Fruit fly (Drosophila melanogaster) whole organism, embryonic: ENCODE results near the gene pod1.

Experiments used
- CG12236 ChIP-seq: fragments of 200-800 bp; sonication (Bioruptor generic); optimal IDR thresholded peaks from 2 replicates; lab custom pipeline; 2016; ENCODE audit warnings: missing biosample characterization, missing genetic modification characterization
- CG1233 ChIP-seq: fragments of 200-800 bp; sonication (Bioruptor generic); optimal IDR thresholded peaks from 4 replicates; lab custom pipeline; 2018; ENCODE audit warnings: missing biosample characterization, mild to moderate bottlenecking, missing genetic modification characterization
- CG14710 ChIP-seq: fragments of 200-800 bp; sonication (Bioruptor generic); optimal IDR thresholded peaks from 3 replicates; lab custom pipeline; 2019; ENCODE audit warnings: missing biosample characterization, mild to moderate bottlenecking, missing genetic modification characterization, moderate library complexity
- CG14965 ChIP-seq: fragments of 200-800 bp; sonication (Bioruptor generic); optimal IDR thresholded peaks from 2 replicates; lab custom pipeline; 2016; ENCODE audit warnings: missing biosample characterization, missing genetic modification characterization, borderline replicate concordance
- CG15601 ChIP-seq: fragments of 200-800 bp; sonication (Bioruptor generic); optimal IDR thresholded peaks from 3 replicates; lab custom pipeline; 2019; ENCODE audit warnings: missing biosample characterization, mild to moderate bottlenecking, missing genetic modification characterization, moderate library complexity
- CG16863 ChIP-seq: fragments of 200-800 bp; sonication (Bioruptor generic); optimal IDR thresholded peaks from 3 replicates; lab custom pipeline; 2016; ENCODE audit warnings: missing biosample characterization, missing genetic modification characterization
- CG18011 ChIP-seq: fragments of 200-800 bp; sonication (Bioruptor generic); optimal IDR thresholded peaks from 2 replicates; lab custom pipeline; 2017; ENCODE audit warnings: missing biosample characterization, missing genetic modification characterization, mild to moderate bottlenecking, moderate library complexity, missing genotype
- CG18262 ChIP-seq: fragments of 200-800 bp; optimal IDR thresholded peaks from 3 replicates; lab custom pipeline; 2019; ENCODE audit warnings: missing biosample characterization, mild to moderate bottlenecking, missing genetic modification characterization, moderate library complexity
- CG18599 ChIP-seq: fragments of 200-800 bp; sonication (Bioruptor generic); optimal IDR thresholded peaks from 3 replicates; lab custom pipeline; 2017; ENCODE audit warnings: missing biosample characterization, missing genetic modification characterization, mild to moderate bottlenecking, moderate library complexity, missing genetic modification reagents
- CG18764 ChIP-seq: fragments of 200-800 bp; sonication (Bioruptor generic); optimal IDR thresholded peaks from 3 replicates; lab custom pipeline; 2016; ENCODE audit warnings: missing biosample characterization, missing genetic modification characterization
- CG2199 ChIP-seq: fragments of 200-800 bp; sonication (Bioruptor generic); IDR thresholded peaks from 3 replicates; pipeline ENCODE4 v1.3.6; 2022; ENCODE audit warnings: missing biosample characterization, missing genetic modification characterization
- CG2678 ChIP-seq: fragments of 200-800 bp; sonication (Bioruptor generic); optimal IDR thresholded peaks from 3 replicates; lab custom pipeline; 2019; ENCODE audit warnings: missing biosample characterization, mild to moderate bottlenecking, missing genetic modification characterization, moderate library complexity
- CG2712 ChIP-seq: fragments of 200-800 bp; optimal IDR thresholded peaks from 3 replicates; lab custom pipeline; 2019; ENCODE audit warnings: missing biosample characterization, mild to moderate bottlenecking, missing genetic modification characterization, moderate library complexity
- CG31441 ChIP-seq: fragments of 200-800 bp; sonication (Bioruptor generic); IDR thresholded peaks from 2 replicates; pipeline ENCODE4 v1.3.6; 2022; ENCODE audit warnings: missing biosample characterization, missing genetic modification characterization
- CG32772 ChIP-seq: fragments of 200-800 bp; sonication (Bioruptor generic); IDR thresholded peaks from 2 replicates; pipeline ENCODE4 v1.3.6; 2022; ENCODE audit warnings: missing biosample characterization, missing genetic modification characterization
- CG3847 ChIP-seq: fragments of 200-800 bp; sonication (Bioruptor generic); IDR thresholded peaks from 2 replicates; pipeline ENCODE4 v1.3.6; 2022; ENCODE audit warnings: missing biosample characterization, missing genetic modification characterization
- CG6175 ChIP-seq: fragments of 200-800 bp; sonication (Bioruptor generic); IDR thresholded peaks from 3 replicates; pipeline ENCODE4 v1.3.6; 2022; ENCODE audit warnings: missing biosample characterization, missing genetic modification characterization
- CG7745 ChIP-seq: fragments of 200-800 bp; sonication (Bioruptor generic); optimal IDR thresholded peaks from 2 replicates; lab custom pipeline; 2018; ENCODE audit warnings: missing biosample characterization, mild to moderate bottlenecking, missing genetic modification characterization, moderate library complexity
- Chrac-16 ChIP-seq: fragments of 200-800 bp; sonication (Bioruptor generic); optimal IDR thresholded peaks from 3 replicates; lab custom pipeline; 2016; ENCODE audit warnings: missing biosample characterization, missing genetic modification characterization
- Dp ChIP-seq: fragments of 200-800 bp; sonication (Bioruptor generic); optimal IDR thresholded peaks from 2 replicates; lab custom pipeline; 2018; ENCODE audit warnings: missing biosample characterization, mild to moderate bottlenecking, missing genetic modification characterization, moderate library complexity
- HHEX ChIP-seq: fragments of 200-800 bp; sonication (Bioruptor generic); optimal IDR thresholded peaks from 3 replicates; lab custom pipeline; 2017; ENCODE audit warnings: missing biosample characterization, mild to moderate bottlenecking, missing genetic modification characterization, missing genetic modification reagents
- Hmr ChIP-seq: fragments of 200-800 bp; sonication (Bioruptor generic); optimal IDR thresholded peaks from 3 replicates; lab custom pipeline; 2017; ENCODE audit warnings: mild to moderate bottlenecking, missing biosample characterization, missing genetic modification reagents, missing genetic modification characterization
- Hr51 ChIP-seq, 2 experiments: fragments of 200-800 bp; sonication (Bioruptor generic); optimal IDR thresholded peaks; 2 replicates in 1 of 2; 3 replicates in 1 of 2; lab custom pipeline; 2016 to 2018; ENCODE audit warnings: missing biosample characterization in 2 of 2, missing genetic modification characterization in 2 of 2, mild to moderate bottlenecking in 1 of 2, moderate library complexity in 1 of 2
- Hr78 ChIP-seq, 2 experiments: fragments of 200-800 bp in 1 of 2; fragments of >200 bp in 1 of 2; sonication (Bioruptor generic) in 1 of 2; optimal IDR thresholded peaks; 2 replicates each; lab custom pipeline; 2017 to 2019; ENCODE audit warnings: missing biosample characterization in 2 of 2, missing genetic modification characterization in 2 of 2, mild to moderate bottlenecking in 1 of 2, moderate library complexity in 1 of 2
- Lhr ChIP-seq: fragments of 200-800 bp; sonication (Bioruptor generic); optimal IDR thresholded peaks from 3 replicates; lab custom pipeline; 2017; ENCODE audit warnings: mild to moderate bottlenecking, missing biosample characterization, missing genetic modification reagents, missing genetic modification characterization
- Lpt ChIP-seq: fragments of >200 bp; optimal IDR thresholded peaks from 2 replicates; lab custom pipeline; 2018; ENCODE audit warnings: missing biosample characterization, missing genetic modification characterization
- Neu2 ChIP-seq: fragments of 200-800 bp; sonication (Bioruptor generic); optimal IDR thresholded peaks from 3 replicates; lab custom pipeline; 2016; ENCODE audit warnings: missing biosample characterization, missing genetic modification characterization, borderline replicate concordance
- Sin3A ChIP-seq: fragments of >200 bp; optimal IDR thresholded peaks from 2 replicates; lab custom pipeline; 2018
- Sry-δ ChIP-seq: fragments of 200-800 bp; sonication (Bioruptor generic); optimal IDR thresholded peaks from 2 replicates; lab custom pipeline; 2016; ENCODE audit warnings: missing biosample characterization, missing genetic modification characterization
- Trl ChIP-seq, 3 experiments: fragments of >200 bp in 2 of 3; fragments of 200-800 bp in 1 of 3; sonication (Bioruptor generic) in 1 of 3; optimal IDR thresholded peaks; 2 replicates in 1 of 3; 3 replicates in 2 of 3; lab custom pipeline; 2016 to 2017; ENCODE audit warnings: missing biosample characterization in 1 of 3, missing genetic modification characterization in 1 of 3
- ase ChIP-seq: fragments of 200-800 bp; sonication (Bioruptor generic); IDR thresholded peaks from 3 replicates; pipeline ENCODE4 v1.3.6; 2022; ENCODE audit warnings: missing biosample characterization, missing genetic modification characterization
- chm ChIP-seq: fragments of 200-800 bp; sonication (Bioruptor generic); IDR thresholded peaks from 2 replicates; pipeline ENCODE4 v1.3.6; 2022; ENCODE audit warnings: missing biosample characterization, missing genetic modification characterization
- da ChIP-seq: fragments of 200-800 bp; sonication (Bioruptor generic); optimal IDR thresholded peaks from 2 replicates; lab custom pipeline; 2016; ENCODE audit warnings: missing biosample characterization, missing genetic modification characterization
- en ChIP-seq: fragments of 200-800 bp; sonication (Bioruptor generic); optimal IDR thresholded peaks from 2 replicates; lab custom pipeline; 2016; ENCODE audit warnings: missing biosample characterization, missing genetic modification characterization
- fru ChIP-seq: fragments of >200 bp; optimal IDR thresholded peaks from 2 replicates; lab custom pipeline; 2017
- fu2 ChIP-seq: fragments of 200-800 bp; sonication (Bioruptor generic); optimal IDR thresholded peaks from 2 replicates; lab custom pipeline; 2016; ENCODE audit warnings: missing biosample characterization, missing genetic modification characterization
- grn ChIP-seq: fragments of 200-800 bp; sonication (Bioruptor generic); optimal IDR thresholded peaks from 3 replicates; lab custom pipeline; 2017; ENCODE audit warnings: missing biosample characterization, missing genetic modification characterization
- h ChIP-seq: fragments of >200 bp; optimal IDR thresholded peaks from 2 replicates; lab custom pipeline; 2017
- hbn ChIP-seq: fragments of 200-800 bp; sonication (Bioruptor generic); IDR thresholded peaks from 2 replicates; pipeline ENCODE4 v1.3.6; 2022; ENCODE audit warnings: missing biosample characterization, missing genetic modification characterization; ENCODE audit not compliant: partially characterized antibody
- insv ChIP-seq, 2 experiments: fragments of 200-800 bp; sonication (Bioruptor generic); optimal IDR thresholded peaks; 3 replicates each; lab custom pipeline; 2016 to 2018; ENCODE audit warnings: missing biosample characterization in 2 of 2, missing genetic modification characterization in 2 of 2
- kay ChIP-seq: fragments of 200-800 bp; sonication (Bioruptor generic); optimal IDR thresholded peaks from 2 replicates; lab custom pipeline; 2016; ENCODE audit warnings: missing biosample characterization, missing genetic modification characterization
- pan ChIP-seq, 4 experiments: fragments of >200 bp in 3 of 4; fragments of 200-800 bp in 1 of 4; sonication (Bioruptor generic) in 1 of 4; optimal IDR thresholded peaks in 3 of 4; IDR thresholded peaks in 1 of 4; 2 replicates each; pipeline versions ENCODE4 v1.3.6 to Lab custom; 2017 to 2022; ENCODE audit warnings: missing biosample characterization in 2 of 4, missing genetic modification characterization in 2 of 4, mixed read lengths in 1 of 4
- peb ChIP-seq: fragments of 200-800 bp; sonication (Bioruptor generic); IDR thresholded peaks from 2 replicates; pipeline ENCODE4 v1.3.6; 2022; ENCODE audit warnings: missing biosample characterization, missing genetic modification characterization
- sens ChIP-seq: fragments of 200-800 bp; sonication (Bioruptor generic); peaks from one replicate; lab custom pipeline; 2016; ENCODE audit warnings: missing biosample characterization, missing genetic modification characterization
- sens-2 ChIP-seq: fragments of 200-800 bp; sonication (Bioruptor generic); IDR thresholded peaks from 2 replicates; pipeline ENCODE4 v1.3.6; 2022; ENCODE audit warnings: missing biosample characterization, missing genetic modification characterization
- sim ChIP-seq: fragments of 200-800 bp; sonication (Bioruptor generic); IDR thresholded peaks from 2 replicates; pipeline ENCODE4 v1.3.6; 2022; ENCODE audit warnings: missing biosample characterization, missing genetic modification characterization
- sima ChIP-seq: fragments of 200-800 bp; sonication (Bioruptor generic); optimal IDR thresholded peaks from 2 replicates; lab custom pipeline; 2016; ENCODE audit warnings: missing biosample characterization, missing genetic modification characterization
- slbo ChIP-seq: fragments of 200-800 bp; sonication (Bioruptor generic); IDR thresholded peaks from 2 replicates; pipeline ENCODE4 v1.3.6; 2022; ENCODE audit warnings: missing biosample characterization, missing genetic modification characterization
- sob ChIP-seq: fragments of 200-800 bp; sonication (Bioruptor generic); IDR thresholded peaks from 2 replicates; pipeline ENCODE4 v1.3.6; 2022; ENCODE audit warnings: missing biosample characterization, missing genetic modification characterization
- tio ChIP-seq: fragments of 200-800 bp; sonication (Bioruptor generic); optimal IDR thresholded peaks from 2 replicates; lab custom pipeline; 2017; ENCODE audit warnings: missing biosample characterization, missing genetic modification characterization, inconsistent platforms
- tna ChIP-seq: fragments of 200-800 bp; sonication (Bioruptor generic); IDR thresholded peaks from 2 replicates; pipeline ENCODE4 v1.3.6; 2022; ENCODE audit warnings: missing biosample characterization, missing genetic modification characterization; ENCODE audit not compliant: partially characterized antibody

The pod1 gene

DNA sequence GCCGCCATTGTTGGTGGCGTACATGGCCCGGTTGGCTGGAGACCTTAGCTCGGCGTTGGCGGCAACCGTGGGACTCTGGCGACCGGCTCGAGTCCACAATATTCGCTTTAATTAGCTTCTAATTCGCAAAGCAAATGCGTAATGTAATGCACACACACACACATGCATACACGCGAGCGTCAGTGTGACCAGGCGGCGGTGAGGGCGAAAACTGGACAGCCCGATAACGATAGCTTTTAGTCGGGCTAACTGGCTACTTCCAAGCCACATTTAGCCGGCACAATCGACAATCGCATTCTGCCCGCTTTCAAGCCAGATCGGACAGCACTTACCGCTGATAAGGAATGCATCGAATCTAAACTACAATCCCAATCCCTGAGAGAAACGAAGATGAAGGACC, 17.2 kb downstream of the pod1 start, which contains the start of the genes Nf-YC and xit (continued):
- TF ChIP-seq CG18011: no peak
- TF ChIP-seq Hr51 (GFP tag; optimal IDR thresholded peaks at IDR 0.05; lab: Kevin White, UChicago): no peak
- no peak for TF ChIP-seq CG18599
- no peak for TF ChIP-seq en
- no peak for TF ChIP-seq Hr78 (GFP tag; optimal IDR thresholded peaks at IDR 0.05; lab: Kevin White, UChicago)
- TF ChIP-seq CG7745 (tag; lab: Kevin White, UChicago): no peak
- no peak for TF ChIP-seq grn (GFP tag; lab: Kevin White, UChicago)
- no peak for TF ChIP-seq slbo (GFP tag; lab: Robert Waterston, UW)
- TF ChIP-seq h: no peak
- no peak for TF ChIP-seq sens-2 (GFP tag; lab: Robert Waterston, UW)
- no peak for TF ChIP-seq da (GFP tag; lab: Kevin White, UChicago)
- no peak for TF ChIP-seq fu2 (GFP tag; lab: Kevin White, UChicago)
- no peak for TF ChIP-seq Trl (optimal IDR thresholded peaks at IDR 0.05; lab: Kevin White, UChicago)
- TF ChIP-seq Trl (GFP tag; optimal IDR thresholded peaks at IDR 0.05; lab: Kevin White, UChicago): no peak
- no peak for TF ChIP-seq Hmr (GFP tag; lab: Kevin White, UChicago)
- peak; percentile 51; the same call in 1 of the 2 replicates for TF ChIP-seq hbn (GFP tag; lab: Robert Waterston, UW)
- no peak for TF ChIP-seq CG16863
- no peak for TF ChIP-seq sim
- peak; percentile 45 for TF ChIP-seq CG3847 (GFP tag; lab: Robert Waterston, UW)
- 0 out of 2 replicates have a peak, but pooled peaks have one; percentile 23 for TF ChIP-seq sob (GFP tag; lab: Robert Waterston, UW)
- no peak for TF ChIP-seq CG2678 (tag; lab: Kevin White, UChicago)
- no peak for TF ChIP-seq CG18764 (GFP tag; lab: Kevin White, UChicago)
- no peak for TF ChIP-seq sens (GFP tag; lab: Kevin White, UChicago)
- no peak for TF ChIP-seq sima (GFP tag; lab: Kevin White, UChicago)
- TF ChIP-seq Lhr (GFP tag; lab: Kevin White, UChicago): no peak
- TF ChIP-seq CG32772 (GFP tag; lab: Robert Waterston, UW): no peak
- no peak for TF ChIP-seq ase
- TF ChIP-seq tna (GFP tag; lab: Robert Waterston, UW): peak; percentile 54; the same call in 1 of the 2 replicates
- TF ChIP-seq CG31441 (GFP tag; lab: Robert Waterston, UW): no peak
- peak; percentile 53 for TF ChIP-seq Sin3A (lab: Kevin White, UChicago)
- peak; percentile 39 for TF ChIP-seq CG14710 (tag; lab: Kevin White, UChicago)
- TF ChIP-seq CG2712 (tag; lab: Kevin White, UChicago): no peak
- TF ChIP-seq Lpt (GFP tag; lab: Kevin White, UChicago): no peak
- TF ChIP-seq HHEX (GFP tag; lab: Kevin White, UChicago): no peak
- no peak for TF ChIP-seq Chrac-16
- TF ChIP-seq chm (GFP tag; lab: Robert Waterston, UW): no peak
- no peak for TF ChIP-seq tio (GFP tag; lab: Kevin White, UChicago)
- TF ChIP-seq pan (optimal IDR thresholded peaks at IDR 0.05; lab: Kevin White, UChicago): no peak
- no peak for TF ChIP-seq pan (GFP tag; optimal IDR thresholded peaks at IDR 0.05 in 1 of 2, IDR thresholded peaks at IDR 0.05 in 1 of 2)
- TF ChIP-seq insv (GFP tag; optimal IDR thresholded peaks at IDR 0.05; lab: Kevin White, UChicago): peak in 1 of 2 experiments; percentile 37
- no peak for TF ChIP-seq kay
- TF ChIP-seq CG15601 (tag; lab: Kevin White, UChicago): no peak
- no peak for TF ChIP-seq peb (GFP tag; lab: Robert Waterston, UW)
- no peak for TF ChIP-seq CG2199
- no peak for TF ChIP-seq fru (lab: Kevin White, UChicago)
- no peak for TF ChIP-seq CG6175
- TF ChIP-seq CG14965 (GFP tag; lab: Kevin White, UChicago): no peak
- TF ChIP-seq CG1233: no peak
- no peak for TF ChIP-seq CG18262 (tag; lab: Kevin White, UChicago)
- no peak for TF ChIP-seq CG12236 (GFP tag; lab: Kevin White, UChicago)
- TF ChIP-seq Sry-δ: peak; percentile 72
- TF ChIP-seq Dp: peak; percentile 57
- no peak for TF ChIP-seq Neu2
